Fruit fly (Drosophila melanogaster): ENCODE results near the gene MFS3.

MFS3 gene

dm6 chr2L:1118880-1119809 is 23.9 kb upstream of the MFS3 start (continued):
- TF ChIP-seq CG7372 (GFP tag; IDR thresholded peaks at IDR 0.05) (peak; percentile 65), CG16779 (GFP tag; IDR thresholded peaks at IDR 0.05) (peak; percentile 73), CG30431 (GFP tag; optimal IDR thresholded peaks at IDR 0.05) (peak; percentile 40), CG9609 (GFP tag; optimal IDR thresholded peaks at IDR 0.05) (peak; percentile 81), CG2712 (tag; optimal IDR thresholded peaks at IDR 0.05) (peak; percentile 65), knrl (GFP tag; IDR thresholded peaks at IDR 0.05; ENCODE audit: partially characterized antibody) (0 out of 3 replicates have a peak, but pooled peaks have one; percentile 24), CG2120 (GFP tag; optimal IDR thresholded peaks at IDR 0.05) (peak; percentile 94), CG3995 (GFP tag; optimal IDR thresholded peaks at IDR 0.05) (peak; percentile 41), trem (tag; optimal IDR thresholded peaks at IDR 0.05) (no peak), CG10959 (GFP tag; IDR thresholded peaks at IDR 0.05) (0 out of 2 replicates have a peak, but pooled peaks have one; percentile 32), Sry-δ (GFP tag; optimal IDR thresholded peaks at IDR 0.05) (no peak), unc-4 (GFP tag; IDR thresholded peaks at IDR 0.05; ENCODE audit: partially characterized antibody) (no peak), CG17612 (GFP tag; IDR thresholded peaks at IDR 0.05) (peak; percentile 20; the same call in 1 of the 2 replicates), CG6791 (GFP tag; IDR thresholded peaks at IDR 0.05; ENCODE audit: partially characterized antibody) (no peak), bowl (GFP tag; IDR thresholded peaks at IDR 0.05) (peak; percentile 44; the same call in 1 of the 2 replicates), sna (GFP tag; IDR thresholded peaks at IDR 0.05; ENCODE audit: partially characterized antibody) (no peak), nerfin-1 (tag; optimal IDR thresholded peaks at IDR 0.05) (no peak), eve (GFP tag; optimal IDR thresholded peaks at IDR 0.05) (no peak), sd (tag; optimal IDR thresholded peaks at IDR 0.05) (peak; percentile 49), CG7357 (GFP tag; IDR thresholded peaks at IDR 0.05) (peak; percentile 63), CG12299 (tag; optimal IDR thresholded peaks at IDR 0.05) (peak; percentile 17), usp (GFP tag; optimal IDR thresholded peaks at IDR 0.05) (no peak), jing (GFP tag; optimal IDR thresholded peaks at IDR 0.05) (peak; percentile 47), Sin3A (optimal IDR thresholded peaks at IDR 0.05) (no peak), Dp (GFP tag; optimal IDR thresholded peaks at IDR 0.05) (no peak), otp (GFP tag; IDR thresholded peaks at IDR 0.05) (peak; percentile 40; the same call in 1 of the 3 replicates), Adf1 (GFP tag; IDR thresholded peaks at IDR 0.05) (peak; percentile 49; the same call in 1 of the 2 replicates), Hmr (GFP tag; optimal IDR thresholded peaks at IDR 0.05) (peak; percentile 88), CG10274 (GFP tag; optimal IDR thresholded peaks at IDR 0.05) (peak; percentile 42), stwl (tag; optimal IDR thresholded peaks at IDR 0.05) (peak; percentile 4), CG1024 (GFP tag; IDR thresholded peaks at IDR 0.05) (peak; percentile 25; the same call in 1 of the 2 replicates), zf30C (GFP tag; optimal IDR thresholded peaks at IDR 0.05) (no peak), BtbVII (GFP tag; optimal IDR thresholded peaks at IDR 0.05) (peak; percentile 77), pnt (GFP tag; optimal IDR thresholded peaks at IDR 0.05) (peak; percentile 19), CG8089 (GFP tag; optimal IDR thresholded peaks at IDR 0.05) (peak; percentile 40), nom (GFP tag; optimal IDR thresholded peaks at IDR 0.05) (peak; percentile 26), CG11093 (GFP tag; IDR thresholded peaks at IDR 0.05) (peak; percentile 54; the same call in 2 of the 3 replicates), CG10431 (GFP tag; optimal IDR thresholded peaks at IDR 0.05) (no peak), CG3726 (GFP tag; IDR thresholded peaks at IDR 0.05) (0 out of 3 replicates have a peak, but pooled peaks have one; percentile 55), CG11696 (GFP tag; IDR thresholded peaks at IDR 0.05) (peak; percentile 55), so (GFP tag; IDR thresholded peaks at IDR 0.05) (peak; percentile 71), HmgD (GFP tag; optimal IDR thresholded peaks at IDR 0.05) (peak; percentile 30), Side (GFP tag; optimal IDR thresholded peaks at IDR 0.05) (no peak), CG2129 (GFP tag; IDR thresholded peaks at IDR 0.05; ENCODE audit: partially characterized antibody) (no peak), Doc2 (GFP tag; IDR thresholded peaks at IDR 0.05) (no peak; the same call in 1 of the 2 replicates), CG7745 (tag; optimal IDR thresholded peaks at IDR 0.05) (no peak), CG12942 (GFP tag; optimal IDR thresholded peaks at IDR 0.05) (peak; percentile 70), CG32532 (GFP tag; IDR thresholded peaks at IDR 0.05) (peak; percentile 83)
